Fruit fly (Drosophila melanogaster) whole organism, embryonic: ENCODE data around the gene pxb.

Experiments
- CG10209 ChIP-seq: fragments of 200-800 bp; sonication (Bioruptor generic); optimal IDR thresholded peaks from 3 replicates; lab custom pipeline; 2017; ENCODE audit warnings: missing biosample characterization, mild to moderate bottlenecking, missing genetic modification characterization, missing genetic modification reagents
- CG6791 ChIP-seq: fragments of 200-800 bp; sonication (Bioruptor generic); IDR thresholded peaks from 3 replicates; pipeline ENCODE4 v1.3.6; 2022; ENCODE audit warnings: missing biosample characterization, missing genetic modification characterization; ENCODE audit not compliant: partially characterized antibody
- CG7271 ChIP-seq: fragments of 200-800 bp; sonication (Bioruptor generic); optimal IDR thresholded peaks from 2 replicates; lab custom pipeline; 2018; ENCODE audit warnings: missing biosample characterization, mild to moderate bottlenecking, missing genetic modification characterization, moderate library complexity
- Doc2 ChIP-seq: fragments of 200-800 bp; sonication (Bioruptor generic); IDR thresholded peaks from 2 replicates; pipeline ENCODE4 v1.3.6; 2022; ENCODE audit warnings: missing biosample characterization, missing genetic modification characterization
- al ChIP-seq: fragments of 200-800 bp; sonication (Bioruptor generic); IDR thresholded peaks from 2 replicates; pipeline ENCODE4 v1.3.6; 2022; ENCODE audit warnings: missing biosample characterization, missing genetic modification characterization
- az2 ChIP-seq: fragments of 200-800 bp; sonication (Bioruptor generic); optimal IDR thresholded peaks from 3 replicates; lab custom pipeline; 2016; ENCODE audit warnings: missing biosample characterization, missing genetic modification characterization
- gro ChIP-seq: fragments of 200-800 bp; sonication (Bioruptor generic); optimal IDR thresholded peaks from 2 replicates; lab custom pipeline; 2016; ENCODE audit warnings: missing biosample characterization, missing genetic modification characterization
- zf30C ChIP-seq: fragments of 200-800 bp; sonication (Bioruptor generic); optimal IDR thresholded peaks from 3 replicates; lab custom pipeline; 2018; ENCODE audit warnings: missing biosample characterization, mild to moderate bottlenecking, missing genetic modification characterization

- TF ChIP-seq CG7271 (tag; lab: Kevin White, UChicago) (no peak), zf30C (GFP tag; lab: Kevin White, UChicago) (no peak), az2 (GFP tag; lab: Kevin White, UChicago) (no peak), Doc2 (no peak), gro (GFP tag; lab: Kevin White, UChicago) (no peak), al (GFP tag; lab: Robert Waterston, UW) (no peak), CG10209 (no peak), CG6791 (GFP tag; lab: Robert Waterston, UW) (no peak)
These were observed 22.5 kb downstream of the pxb start for dm6 chr3R:15688441-15688840.
